Worm (Caenorhabditis elegans): ENCODE measurements around the gene R13H4.5.

ce11 chrV:11839220-11839619 is 21.3 kb upstream of the R13H4.5 start, which contains the start of gene idpb-5:
- TF ChIP-seq unc-62 (GFP tag; optimal IDR thresholded peaks at IDR 0.05) (no peak), snpc-4 (GFP tag; optimal IDR thresholded peaks at IDR 0.05) (no peak), snpc-4 (tag; optimal IDR thresholded peaks at IDR 0.05) (no peak), egl-44 (GFP tag; IDR thresholded peaks at IDR 0.05) (no peak), lsl-1 (GFP tag; optimal IDR thresholded peaks at IDR 0.05) (no peak), egl-18 (GFP tag; IDR thresholded peaks at IDR 0.05) (no peak), him-1 (tag; optimal IDR thresholded peaks at IDR 0.05) (no peak), unc-130 (GFP tag; optimal IDR thresholded peaks at IDR 0.05) (no peak)
